Worm (Caenorhabditis elegans): Measurements from ENCODE around the gene crn-7.

DNA sequence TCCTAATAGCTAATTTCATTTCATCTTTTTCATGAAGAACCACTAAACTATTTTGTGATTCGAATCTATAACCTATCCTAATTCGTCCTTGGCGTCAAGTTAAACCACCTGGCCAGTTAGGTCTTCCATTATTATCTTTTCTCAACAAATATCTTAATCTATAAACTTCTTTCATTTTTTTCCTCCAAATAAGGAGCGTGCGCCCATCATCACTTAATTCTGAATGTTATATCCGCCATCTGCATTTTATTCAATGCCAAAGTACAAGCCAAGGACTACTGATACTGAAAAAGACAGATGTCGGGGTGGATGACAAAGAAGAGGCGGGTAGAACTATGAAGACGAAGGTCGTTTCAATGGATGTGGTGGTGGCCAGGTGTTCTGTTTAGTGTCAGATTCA, 39.4 kb upstream of the crn-7 start:
- TF ChIP-seq cnd-1 (tag; optimal IDR thresholded peaks at IDR 0.05) (no peak), nhr-28 (tag; optimal IDR thresholded peaks at IDR 0.05) (no peak), nhr-76 (tag; optimal IDR thresholded peaks at IDR 0.05) (no peak), ham-2 (GFP tag; optimal IDR thresholded peaks at IDR 0.05) (no peak), unc-39 (tag; optimal IDR thresholded peaks at IDR 0.05) (no peak)
